Worm (Caenorhabditis elegans) whole organism, L2 larva: Measurements from ENCODE around the gene helq-1.

ENCODE experiments used
- R02D3.7 ChIP-seq: fragments of 150-350 bp; optimal IDR thresholded peaks from 2 replicates; lab custom pipeline; 2014; ENCODE audit warnings: missing biosample characterization, missing genetic modification characterization
- alr-1 ChIP-seq: fragments of 150-350 bp; optimal IDR thresholded peaks from 2 replicates; lab custom pipeline; 2014; ENCODE audit warnings: missing biosample characterization, missing genetic modification characterization
- ceh-16 ChIP-seq: fragments of 150-350 bp; optimal IDR thresholded peaks from 2 replicates; lab custom pipeline; 2014; ENCODE audit warnings: missing biosample characterization, missing genetic modification characterization
- egl-27 ChIP-seq: sonication (generic microtip); optimal IDR thresholded peaks from 3 replicates; lab custom pipeline; 2017; ENCODE audit warnings: missing biosample characterization, missing genetic modification reagents, missing genetic modification characterization
- elt-3 ChIP-seq: sonication (generic microtip); optimal IDR thresholded peaks from 2 replicates; lab custom pipeline; 2017; ENCODE audit warnings: missing biosample characterization, missing genetic modification characterization
- gmeb-1 ChIP-seq: fragments of 150-350 bp; optimal IDR thresholded peaks from 2 replicates; lab custom pipeline; 2014; ENCODE audit warnings: missing biosample characterization, missing genetic modification characterization
- nhr-11 ChIP-seq: fragments of 150-350 bp; optimal IDR thresholded peaks from 2 replicates; lab custom pipeline; 2014; ENCODE audit warnings: missing biosample characterization, missing genetic modification characterization
- nhr-237 ChIP-seq: fragments of 150-350 bp; optimal IDR thresholded peaks from 2 replicates; lab custom pipeline; 2014; ENCODE audit warnings: missing biosample characterization, missing genetic modification characterization
- skn-1 ChIP-seq: sonication (generic microtip); optimal IDR thresholded peaks from 2 replicates; lab custom pipeline; 2017; ENCODE audit warnings: missing biosample characterization, missing genetic modification characterization
- snpc-4 ChIP-seq: fragments of 150-350 bp; optimal IDR thresholded peaks from 2 replicates; lab custom pipeline; 2014; ENCODE audit warnings: missing biosample characterization, missing genetic modification characterization
- zag-1 ChIP-seq: fragments of 150-350 bp; optimal IDR thresholded peaks from 2 replicates; lab custom pipeline; 2014; ENCODE audit warnings: missing biosample characterization, missing genetic modification characterization
- ztf-11 ChIP-seq: sonication (generic microtip); optimal IDR thresholded peaks from 2 replicates; lab custom pipeline; 2017; ENCODE audit warnings: missing biosample characterization, missing genetic modification characterization

DNA sequence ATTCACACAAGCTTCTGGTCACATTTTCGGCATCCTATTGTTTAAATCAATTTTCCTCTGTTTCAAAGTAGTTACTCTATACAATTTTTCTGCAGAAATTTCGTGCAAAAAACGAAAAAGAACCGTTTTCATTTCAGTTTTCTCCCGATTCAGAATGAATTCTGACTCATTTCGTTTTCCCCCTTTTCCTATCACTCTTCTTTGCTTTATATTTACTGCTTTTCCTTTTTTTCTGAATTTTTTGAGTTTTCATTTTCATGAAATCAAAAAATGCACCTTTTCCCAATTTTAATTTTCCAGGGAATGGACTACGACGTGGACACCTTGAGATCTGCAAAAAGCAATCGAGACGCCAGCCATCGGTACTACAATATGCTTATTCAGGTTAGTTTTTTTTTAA lies 31.3 kb downstream of the helq-1 start, which contains the start of gene B0353.1:
- TF ChIP-seq skn-1 (tag; lab: Kevin White, UChicago) (no peak), R02D3.7 (tag; lab: Kevin White, UChicago) (no peak), alr-1 (tag; lab: Kevin White, UChicago) (no peak), gmeb-1 (tag; lab: Kevin White, UChicago) (no peak), ztf-11 (no peak), nhr-237 (tag; lab: Kevin White, UChicago) (no peak), zag-1 (tag; lab: Kevin White, UChicago) (no peak), ceh-16 (tag; lab: Kevin White, UChicago) (no peak), nhr-11 (tag; lab: Kevin White, UChicago) (no peak), snpc-4 (tag; lab: Kevin White, UChicago) (no peak), elt-3 (tag; lab: Kevin White, UChicago) (no peak), egl-27 (tag; lab: Kevin White, UChicago) (no peak)
